Fruit fly (Drosophila melanogaster) whole organism, prepupa: ENCODE results near the gene RpS27A.
A peak's percentile ranks its signal among the peaks of the same experiment; 100 is the strongest.

Experiments
- Blimp-1 ChIP-seq: fragments of 200-800 bp; sonication (Bioruptor generic); optimal IDR thresholded peaks from 3 replicates; lab custom pipeline; 2017; ENCODE audit warnings: missing biosample characterization, missing genetic modification characterization, mild to moderate bottlenecking, moderate library complexity, missing genetic modification reagents
- CG10631 ChIP-seq: fragments of 200-800 bp; sonication (Bioruptor generic); optimal IDR thresholded peaks from 2 replicates; lab custom pipeline; 2016; ENCODE audit warnings: missing biosample characterization, missing genetic modification characterization
- CG10669 ChIP-seq: fragments of 200-800 bp; sonication (Bioruptor generic); optimal IDR thresholded peaks from 3 replicates; lab custom pipeline; 2018; ENCODE audit warnings: missing biosample characterization, mild to moderate bottlenecking, missing genetic modification characterization, moderate library complexity
- CG11294 ChIP-seq: fragments of 200-800 bp; sonication (Bioruptor generic); IDR thresholded peaks from 2 replicates; pipeline ENCODE4 v1.3.6; 2022; ENCODE audit warnings: missing biosample characterization, missing genetic modification characterization
- CG11762 ChIP-seq: fragments of 200-800 bp; sonication (Bioruptor generic); optimal IDR thresholded peaks from 3 replicates; lab custom pipeline; 2016; ENCODE audit warnings: missing biosample characterization, missing genetic modification characterization; ENCODE audit not compliant: insufficient read depth
- CG11902 ChIP-seq: fragments of 200-800 bp; sonication (Bioruptor generic); optimal IDR thresholded peaks from 3 replicates; lab custom pipeline; 2016; ENCODE audit warnings: missing biosample characterization, missing genetic modification characterization
- CG15336 ChIP-seq: fragments of 200-800 bp; sonication (Bioruptor generic); IDR thresholded peaks from 2 replicates; pipeline ENCODE4 v1.3.6; 2022; ENCODE audit warnings: missing biosample characterization, missing genetic modification characterization
- CG3032 ChIP-seq: fragments of 200-800 bp; optimal IDR thresholded peaks from 2 replicates; lab custom pipeline; 2019; ENCODE audit warnings: missing biosample characterization, mild to moderate bottlenecking, missing genetic modification characterization, moderate library complexity
- CG31627 ChIP-seq: fragments of 200-800 bp; sonication (Bioruptor generic); optimal IDR thresholded peaks from 3 replicates; lab custom pipeline; 2016; ENCODE audit warnings: missing biosample characterization, missing genetic modification characterization
- CG3919 ChIP-seq: fragments of 200-800 bp; sonication (Bioruptor generic); optimal IDR thresholded peaks from 3 replicates; lab custom pipeline; 2016; ENCODE audit warnings: missing biosample characterization, missing genetic modification characterization
- CG4318 ChIP-seq: fragments of 200-800 bp; sonication (Bioruptor generic); optimal IDR thresholded peaks from 3 replicates; lab custom pipeline; 2017; ENCODE audit warnings: missing biosample characterization, mild to moderate bottlenecking, missing genetic modification characterization
- CG6792 ChIP-seq: fragments of 200-800 bp; sonication (Bioruptor generic); optimal IDR thresholded peaks from 3 replicates; lab custom pipeline; 2016; ENCODE audit warnings: missing biosample characterization, missing genetic modification characterization
- CG7368 ChIP-seq: fragments of 200-800 bp; sonication (Bioruptor generic); optimal IDR thresholded peaks from 3 replicates; lab custom pipeline; 2016; ENCODE audit warnings: missing biosample characterization, missing genetic modification characterization
- CG8119 ChIP-seq: fragments of 200-800 bp; sonication (Bioruptor generic); IDR thresholded peaks from 3 replicates; pipeline ENCODE4 v1.3.6; 2022; ENCODE audit warnings: missing biosample characterization, missing genetic modification characterization
- CG8319 ChIP-seq: fragments of 200-800 bp; sonication (Bioruptor generic); optimal IDR thresholded peaks from 3 replicates; lab custom pipeline; 2016; ENCODE audit warnings: missing biosample characterization, missing genetic modification characterization
- CG9139 ChIP-seq: fragments of 200-800 bp; sonication (Bioruptor generic); optimal IDR thresholded peaks from 3 replicates; lab custom pipeline; 2017; ENCODE audit warnings: missing biosample characterization, mild to moderate bottlenecking, missing genetic modification characterization
- Eip78C ChIP-seq: fragments of 200-800 bp; sonication (Bioruptor generic); peaks from one replicate; lab custom pipeline; 2016; ENCODE audit warnings: missing biosample characterization, missing genetic modification characterization
- Eip93F ChIP-seq: fragments of 200-800 bp; sonication (Bioruptor generic); optimal IDR thresholded peaks from 2 replicates; lab custom pipeline; 2016; ENCODE audit warnings: missing biosample characterization, mild to moderate bottlenecking, missing genetic modification characterization
- Gug ChIP-seq: fragments of 200-800 bp; sonication (Bioruptor generic); IDR thresholded peaks from 2 replicates; pipeline ENCODE4 v1.3.6; 2022; ENCODE audit warnings: missing biosample characterization, missing genetic modification characterization
- Hr38 ChIP-seq: sonication (Bioruptor generic); optimal IDR thresholded peaks from 2 replicates; lab custom pipeline; 2016; ENCODE audit warnings: missing biosample characterization, missing genetic modification characterization
- Hr39 ChIP-seq: fragments of 200-800 bp; sonication (Bioruptor generic); optimal IDR thresholded peaks from 2 replicates; lab custom pipeline; 2016; ENCODE audit warnings: missing biosample characterization, missing genetic modification characterization
- Hr4 ChIP-seq: fragments of 200-800 bp; sonication (Bioruptor generic); optimal IDR thresholded peaks from 3 replicates; lab custom pipeline; 2016; ENCODE audit warnings: missing biosample characterization, missing genetic modification characterization
- Lpt ChIP-seq: fragments of 200-800 bp; sonication (Bioruptor generic); optimal IDR thresholded peaks from 3 replicates; lab custom pipeline; 2016; ENCODE audit warnings: missing biosample characterization, missing genetic modification characterization
- OdsH ChIP-seq: fragments of 200-800 bp; sonication (Bioruptor generic); optimal IDR thresholded peaks from 3 replicates; lab custom pipeline; 2016; ENCODE audit warnings: missing biosample characterization, missing genetic modification characterization
- acj6 ChIP-seq: fragments of 200-800 bp; sonication (Bioruptor generic); optimal IDR thresholded peaks from 3 replicates; lab custom pipeline; 2016; ENCODE audit warnings: missing biosample characterization, missing genetic modification characterization
- cyc ChIP-seq: fragments of 200-800 bp; sonication (Bioruptor generic); optimal IDR thresholded peaks from 3 replicates; lab custom pipeline; 2016; ENCODE audit warnings: missing biosample characterization, missing genetic modification characterization
- dsx ChIP-seq: fragments of 200-800 bp; optimal IDR thresholded peaks from 3 replicates; lab custom pipeline; 2019; ENCODE audit warnings: missing biosample characterization, mild to moderate bottlenecking, missing genetic modification characterization, moderate library complexity; ENCODE audit not compliant: poor library complexity, severe bottlenecking
- esn ChIP-seq: fragments of 200-800 bp; sonication (Bioruptor generic); optimal IDR thresholded peaks from 2 replicates; lab custom pipeline; 2016; ENCODE audit warnings: missing biosample characterization, mild to moderate bottlenecking, missing genetic modification characterization, moderate library complexity
- fkh ChIP-seq: fragments of 200-800 bp; sonication (Bioruptor generic); optimal IDR thresholded peaks from 3 replicates; lab custom pipeline; 2017; ENCODE audit warnings: missing biosample characterization, mild to moderate bottlenecking, missing genetic modification characterization, moderate library complexity
- lz ChIP-seq: fragments of 200-800 bp; sonication (Bioruptor generic); optimal IDR thresholded peaks from 3 replicates; lab custom pipeline; 2016; ENCODE audit warnings: missing biosample characterization, missing genetic modification characterization
- net ChIP-seq: fragments of 200-800 bp; sonication (Bioruptor generic); optimal IDR thresholded peaks from 3 replicates; lab custom pipeline; 2016; ENCODE audit warnings: missing biosample characterization, missing genetic modification characterization
- pdm3 ChIP-seq: fragments of 200-800 bp; sonication (Bioruptor generic); optimal IDR thresholded peaks from 3 replicates; lab custom pipeline; 2016; ENCODE audit warnings: missing biosample characterization, missing genetic modification characterization
- salr ChIP-seq, 2 experiments: fragments of 200-800 bp; sonication (Bioruptor generic); optimal IDR thresholded peaks; 3 replicates each; lab custom pipeline; 2016 to 2018; ENCODE audit warnings: missing biosample characterization in 2 of 2, missing genetic modification characterization in 2 of 2, mild to moderate bottlenecking in 1 of 2
- spab ChIP-seq: fragments of 200-800 bp; sonication (Bioruptor generic); optimal IDR thresholded peaks from 2 replicates; lab custom pipeline; 2017; ENCODE audit warnings: missing biosample characterization, mild to moderate bottlenecking, missing genetic modification characterization, missing genetic modification reagents
- svp ChIP-seq: fragments of 200-800 bp; sonication (Bioruptor generic); peaks from one replicate; lab custom pipeline; 2016; ENCODE audit warnings: missing biosample characterization, missing genetic modification characterization
- topi ChIP-seq: fragments of 200-800 bp; sonication (Bioruptor generic); optimal IDR thresholded peaks from 3 replicates; lab custom pipeline; 2016; ENCODE audit warnings: missing biosample characterization, missing genetic modification characterization
- vri ChIP-seq: fragments of 200-800 bp; sonication (Bioruptor generic); optimal IDR thresholded peaks from 3 replicates; lab custom pipeline; 2016; ENCODE audit warnings: missing biosample characterization, mild to moderate bottlenecking, missing genetic modification characterization

The RpS27A gene

DNA sequence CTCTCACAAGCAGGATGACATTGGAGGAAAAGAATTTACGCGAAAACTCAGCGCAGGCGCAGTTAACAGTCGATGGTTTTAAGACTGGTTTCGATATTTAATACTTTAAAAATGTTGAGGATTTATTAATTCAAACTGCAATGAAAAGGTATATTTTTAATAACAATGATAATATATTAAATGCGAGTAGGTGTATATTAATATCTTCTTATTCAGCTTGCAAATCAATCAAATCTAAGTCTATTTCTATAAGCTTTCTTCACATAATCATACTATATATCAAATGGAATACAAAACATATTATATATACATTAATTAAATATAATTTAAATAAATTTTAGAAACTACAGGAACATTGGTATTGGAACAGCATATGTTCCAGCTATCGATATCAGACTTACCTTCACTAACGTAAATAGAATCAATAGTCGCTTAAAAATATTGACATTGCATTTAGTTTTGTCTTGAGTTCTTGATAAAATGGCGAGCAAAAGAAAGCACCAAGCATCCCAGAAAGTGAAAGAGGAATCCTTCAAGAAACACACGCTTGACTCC is 27.5 kb downstream of the RpS27A start, which contains the start of the genes TBC1D16 and holn1:
Gene TBC1D16, minus strand, starts transcription at position 51 of the 555 bp plus-strand sequence.
Gene holn1, plus strand, starts transcription at position 390 of the 555 bp plus-strand sequence.
- TF ChIP-seq fkh (peak; percentile 96), Hr39 (no peak), Hr38 (no peak), CG8319 (GFP tag; lab: Kevin White, UChicago) (no peak), Eip93F (GFP tag; lab: Kevin White, UChicago) (no peak), lz (GFP tag; lab: Kevin White, UChicago) (no peak)

DNA sequence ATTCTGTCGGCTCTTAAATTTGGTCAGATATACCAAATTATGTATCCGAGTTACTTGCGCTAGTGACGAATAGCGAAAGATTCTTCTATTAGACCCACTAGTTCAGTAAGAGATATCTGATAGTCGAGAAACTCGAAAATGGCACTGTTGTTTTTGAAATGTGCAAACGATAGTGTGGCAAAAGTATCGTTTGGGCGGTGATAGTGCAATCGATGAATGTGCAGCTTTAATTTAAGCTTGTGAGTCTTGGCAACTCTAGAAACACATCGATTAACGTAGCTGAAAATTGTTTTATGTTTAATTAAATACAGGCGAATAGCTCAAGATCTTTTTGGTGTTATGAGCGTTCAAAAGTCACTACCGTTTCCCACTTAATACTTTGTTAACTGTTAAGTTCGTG is 29.2 kb downstream of the RpS27A start, which contains the start of gene STUB1:
Gene STUB1, plus strand, starts transcription at position 232 of the 400 bp plus-strand sequence.
- TF ChIP-seq CG15336 (GFP tag; lab: Robert Waterston, UW) (no peak), Gug (GFP tag; lab: Robert Waterston, UW) (no peak), esn (peak; percentile 36), pdm3 (GFP tag; lab: Kevin White, UChicago) (no peak), CG8119 (GFP tag; lab: Robert Waterston, UW) (no peak), CG31627 (peak; percentile 8), fkh (peak; percentile 14)
- TF ChIP-seq, all 60 proteins: peak for 3

DNA sequence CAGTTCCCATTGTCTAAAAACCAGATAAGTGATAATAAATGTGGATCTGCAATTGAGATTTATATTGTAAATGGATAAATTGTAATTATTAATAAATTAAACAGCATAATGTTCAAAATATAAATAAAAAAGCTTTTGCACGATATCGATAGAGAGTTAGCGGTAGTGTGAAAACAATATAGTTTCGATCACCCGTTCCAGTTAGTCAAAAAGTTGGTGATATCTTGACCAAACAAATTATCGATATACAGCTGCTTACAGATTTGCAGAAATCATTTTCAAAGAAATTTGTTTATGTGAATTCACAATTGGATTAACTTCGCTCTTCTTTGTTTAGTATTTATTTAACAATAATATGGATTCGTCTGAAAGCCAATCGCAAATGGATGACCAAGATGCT is 31.0 kb downstream of the RpS27A start, which contains the start of gene Nse4:
Gene Nse4, plus strand, starts transcription at position 267 of the 400 bp plus-strand sequence.
- no peak for TF ChIP-seq svp (GFP tag; lab: Kevin White, UChicago)
- TF ChIP-seq CG3919 (GFP tag; lab: Kevin White, UChicago): no peak
- no peak for TF ChIP-seq net (GFP tag; lab: Kevin White, UChicago)
- no peak for TF ChIP-seq salr (GFP tag; optimal IDR thresholded peaks at IDR 0.05; lab: Kevin White, UChicago)
- no peak for TF ChIP-seq Eip78C (GFP tag; lab: Kevin White, UChicago)
- no peak for TF ChIP-seq CG4318
- TF ChIP-seq Blimp-1: no peak
- TF ChIP-seq, all 60 proteins: peak for 0

dm6 chr2L:10442048-10442790 is 34.1 kb downstream of the RpS27A start, which contains the start of gene loh:
Gene loh, plus strand, starts transcription at chr2L:10442534.
- TF ChIP-seq topi (GFP tag; lab: Kevin White, UChicago) (peak; percentile 35), Eip78C (GFP tag; lab: Kevin White, UChicago) (peak; percentile 86), acj6 (GFP tag; lab: Kevin White, UChicago) (peak; percentile 40), esn (peak; percentile 60), Hr39 (no peak), Hr4 (GFP tag; lab: Kevin White, UChicago) (peak; percentile 32), Lpt (no peak), dsx (GFP tag; lab: Kevin White, UChicago) (no peak), CG10631 (GFP tag; lab: Kevin White, UChicago) (peak; percentile 49), Blimp-1 (peak; percentile 8), lz (GFP tag; lab: Kevin White, UChicago) (peak; percentile 1), CG7368 (GFP tag; lab: Kevin White, UChicago) (no peak), CG10669 (GFP tag; lab: Kevin White, UChicago) (no peak), OdsH (peak; percentile 50), CG31627 (no peak), CG11762 (GFP tag; lab: Kevin White, UChicago) (no peak), svp (GFP tag; lab: Kevin White, UChicago) (no peak), CG11294 (no peak), spab (no peak), CG11902 (GFP tag; lab: Kevin White, UChicago) (peak; percentile 13), CG3032 (tag; lab: Kevin White, UChicago) (peak; percentile 29), CG6792 (peak; percentile 37), cyc (GFP tag; lab: Kevin White, UChicago) (no peak), CG9139 (GFP tag; lab: Kevin White, UChicago) (no peak), vri (GFP tag; lab: Kevin White, UChicago) (no peak)
